Fruit fly (Drosophila melanogaster): ENCODE data around the gene CG14689.

Gene CG14689

dm6 chr3R:10699020-10699951, 11.8 kb downstream of the CG14689 start (continued):
- TF ChIP-seq CG2199 (GFP tag; IDR thresholded peaks at IDR 0.05) (no peak), CG31388 (GFP tag; optimal IDR thresholded peaks at IDR 0.05) (no peak), NFAT (GFP tag; IDR thresholded peaks at IDR 0.05) (no peak), CG14667 (GFP tag; IDR thresholded peaks at IDR 0.05) (no peak), da (GFP tag; optimal IDR thresholded peaks at IDR 0.05) (no peak), TFAM (GFP tag; optimal IDR thresholded peaks at IDR 0.05) (no peak), CG4282 (GFP tag; optimal IDR thresholded peaks at IDR 0.05) (no peak), CG10274 (GFP tag; optimal IDR thresholded peaks at IDR 0.05) (no peak), kay (GFP tag; optimal IDR thresholded peaks at IDR 0.05) (no peak), CG17612 (GFP tag; IDR thresholded peaks at IDR 0.05) (no peak), CG7786 (GFP tag; optimal IDR thresholded peaks at IDR 0.05) (peak; percentile 27), Gug (GFP tag; IDR thresholded peaks at IDR 0.05) (no peak), NK7.1 (GFP tag; optimal IDR thresholded peaks at IDR 0.05) (no peak), jumu (GFP tag; optimal IDR thresholded peaks at IDR 0.05) (no peak), GATAe (GFP tag; conservative IDR thresholded peaks at IDR 0.05) (peak; percentile 25; the same call in 1 of the 2 replicates), CG12071 (GFP tag; optimal IDR thresholded peaks at IDR 0.05) (peak; percentile 35), aop (GFP tag; IDR thresholded peaks at IDR 0.05) (no peak), sna (GFP tag; IDR thresholded peaks at IDR 0.05; ENCODE audit: partially characterized antibody) (no peak), disco-r (GFP tag; optimal IDR thresholded peaks at IDR 0.05) (no peak), Six4 (GFP tag; optimal IDR thresholded peaks at IDR 0.05) (no peak), BEAF-32 (GFP tag; optimal IDR thresholded peaks at IDR 0.05) (no peak), Chrac-16 (GFP tag; optimal IDR thresholded peaks at IDR 0.05) (no peak), Hr51 (GFP tag; optimal IDR thresholded peaks at IDR 0.05) (no peak), hth (optimal IDR thresholded peaks at IDR 0.05) (no peak), so (GFP tag; IDR thresholded peaks at IDR 0.05) (peak; percentile 23; the same call in 2 of the 3 replicates), al (GFP tag; IDR thresholded peaks at IDR 0.05) (no peak), CG9932 (GFP tag; IDR thresholded peaks at IDR 0.05) (peak; percentile 40; the same call in 1 of the 2 replicates), CG3847 (GFP tag; IDR thresholded peaks at IDR 0.05) (no peak), slou (GFP tag; optimal IDR thresholded peaks at IDR 0.05) (no peak), cwo (GFP tag; optimal IDR thresholded peaks at IDR 0.05) (peak; percentile 72), Antp (GFP tag; optimal IDR thresholded peaks at IDR 0.05) (no peak), CG17359 (tag; optimal IDR thresholded peaks at IDR 0.05) (no peak), jigr1 (GFP tag; IDR thresholded peaks at IDR 0.05) (no peak), CG10654 (GFP tag; optimal IDR thresholded peaks at IDR 0.05) (no peak), stc (GFP tag; IDR thresholded peaks at IDR 0.05) (no peak), psq (GFP tag; optimal IDR thresholded peaks at IDR 0.05) (no peak), corto (GFP tag; optimal IDR thresholded peaks at IDR 0.05) (no peak), chn (GFP tag; optimal IDR thresholded peaks at IDR 0.05) (no peak), Dbx (GFP tag; IDR thresholded peaks at IDR 0.05) (no peak), CG42726 (GFP tag; IDR thresholded peaks at IDR 0.05; ENCODE audit: partially characterized antibody) (no peak), CG7357 (GFP tag; IDR thresholded peaks at IDR 0.05) (no peak), Poxn (GFP tag; IDR thresholded peaks at IDR 0.05) (no peak), CG11560 (tag; IDR thresholded peaks at IDR 0.05) (no peak), Hsf (GFP tag; optimal IDR thresholded peaks at IDR 0.05) (peak; percentile 6), gcm (GFP tag; optimal IDR thresholded peaks at IDR 0.05) (no peak), amos (GFP tag; IDR thresholded peaks at IDR 0.05; ENCODE audit: partially characterized antibody) (no peak), CG31365 (tag; optimal IDR thresholded peaks at IDR 0.05) (no peak), CG17829 (tag; optimal IDR thresholded peaks at IDR 0.05) (no peak), CG8290 (GFP tag; optimal IDR thresholded peaks at IDR 0.05) (no peak), CG8290 (tag; optimal IDR thresholded peaks at IDR 0.05) (no peak), CG16813 (GFP tag; IDR thresholded peaks at IDR 0.05; ENCODE audit: partially characterized antibody) (no peak)

Measured in whole organism, embryonic.